ENCODE assay signal across 5 worm cellular contexts in genomic region chrII:7990192-7990591, ce11.
TF ChIP-seq lines count a peak whose summit lies in the region.

No protein-coding gene starts in this region.

TF ChIP-seq in whole organism, L1 larva, 84 proteins besides CTCF, POLR2A, EP300 and RAD21:
- peak; percentile 56 for TF ChIP-seq lin-14 (GFP tag; optimal IDR thresholded peaks at IDR 0.05; lab: Kevin White, UChicago)
- peak; percentile 71 for TF ChIP-seq fkh-10 (GFP tag; optimal IDR thresholded peaks at IDR 0.05; lab: Kevin White, UChicago)
- TF ChIP-seq nhr-237 (tag; optimal IDR thresholded peaks at IDR 0.05; lab: Kevin White, UChicago) = no peak
TF ChIP-seq in whole organism, L1 larva: peak in this region for 2.

TF ChIP-seq in whole organism, L3 larva, 47 proteins besides CTCF, POLR2A, EP300 and RAD21:
- TF ChIP-seq ceh-82 (tag; optimal IDR thresholded peaks at IDR 0.05; lab: Kevin White, UChicago) (no peak), fkh-10 (GFP tag; optimal IDR thresholded peaks at IDR 0.05; lab: Kevin White, UChicago) (peak; percentile 69)

TF ChIP-seq in whole organism, L4 larva, 104 proteins besides CTCF, POLR2A, EP300 and RAD21:
- TF ChIP-seq fkh-10 (GFP tag; optimal IDR thresholded peaks at IDR 0.05; lab: Kevin White, UChicago) (peak; percentile 79), mes-2 (tag; optimal IDR thresholded peaks at IDR 0.05; lab: Kevin White, UChicago; ENCODE audit: poor library complexity, severe bottlenecking) (no peak), snpc-1.2 (GFP tag; IDR thresholded peaks at IDR 0.05; lab: Robert Waterston, UW) (no peak), ces-1 (GFP tag; optimal IDR thresholded peaks at IDR 0.05; lab: Kevin White, UChicago) (peak; percentile 37), madf-9 (GFP tag; conservative IDR thresholded peaks at IDR 0.05; lab: Robert Waterston, UW) (no peak), lin-39 (tag; optimal IDR thresholded peaks at IDR 0.05; lab: Kevin White, UChicago) (no peak), hmg-1.1 (GFP tag; IDR thresholded peaks at IDR 0.05; lab: Robert Waterston, UW) (no peak), aha-1 (tag; lab: Kevin White, UChicago) (peak; percentile 2)
TF ChIP-seq in whole organism, L4 larva: peak in this region for 3.

TF ChIP-seq in whole organism, late embryonic, 69 proteins besides CTCF, POLR2A, EP300 and RAD21:
- TF ChIP-seq unc-42 (tag; optimal IDR thresholded peaks at IDR 0.05; lab: Kevin White, UChicago) = peak; percentile 69
- no peak for TF ChIP-seq T23F11.4 (GFP tag; optimal IDR thresholded peaks at IDR 0.05; lab: Kevin White, UChicago)
- no peak for TF ChIP-seq pros-1 (tag; optimal IDR thresholded peaks at IDR 0.05; lab: Kevin White, UChicago)

TF ChIP-seq in whole organism, mixed stage, embryonic, 35 proteins besides CTCF, POLR2A, EP300 and RAD21:
- no peak for TF ChIP-seq ceh-39 (tag; optimal IDR thresholded peaks at IDR 0.05; lab: Kevin White, UChicago)
- TF ChIP-seq bed-3 (GFP tag; optimal IDR thresholded peaks at IDR 0.05; lab: Kevin White, UChicago) = no peak
- peak; percentile 64 for TF ChIP-seq ces-1 (GFP tag; optimal IDR thresholded peaks at IDR 0.05; lab: Kevin White, UChicago)
- no peak for TF ChIP-seq tbx-8 (GFP tag; optimal IDR thresholded peaks at IDR 0.05; lab: Kevin White, UChicago)

Comparison
In these comparisons a context has a peak if more than half of its experiments do, and no peak if none do; other contexts are left out.
1. Of the 29 proteins assayed by ChIP-seq in both whole organism, L4 larva and whole organism, L1 larva: peak only in whole organism, L4 larva: aha-1 and ces-1; only in whole organism, L1 larva: none; in both: fkh-10; in neither: 26.